Fruit fly (Drosophila melanogaster) whole organism, adult: Measurements from ENCODE around the gene RanGAP.

ENCODE experiments used
- CG11617 ChIP-seq: fragments of 200-800 bp; sonication (Bioruptor generic); optimal IDR thresholded peaks from 2 replicates; lab custom pipeline; 2017; ENCODE audit warnings: mild to moderate bottlenecking, missing biosample characterization, missing genetic modification reagents, missing genetic modification characterization
- CG12768 ChIP-seq: fragments of 200-800 bp; sonication (Bioruptor generic); optimal IDR thresholded peaks from 2 replicates; lab custom pipeline; 2017; ENCODE audit warnings: missing biosample characterization, missing genetic modification characterization, mild to moderate bottlenecking, moderate library complexity, missing genetic modification reagents
- CG14711 ChIP-seq: fragments of 200-800 bp; sonication (Bioruptor generic); optimal IDR thresholded peaks from 2 replicates; lab custom pipeline; 2018; ENCODE audit warnings: missing biosample characterization, mild to moderate bottlenecking, missing genetic modification characterization, moderate library complexity
- CG1620 ChIP-seq: fragments of 200-800 bp; sonication (Bioruptor generic); optimal IDR thresholded peaks from 2 replicates; lab custom pipeline; 2016; ENCODE audit warnings: missing biosample characterization, missing genetic modification characterization
- CG33017 ChIP-seq: fragments of 200-800 bp; sonication (Bioruptor generic); optimal IDR thresholded peaks from 2 replicates; lab custom pipeline; 2018; ENCODE audit warnings: missing biosample characterization, mild to moderate bottlenecking, missing genetic modification characterization, moderate library complexity
- CG5204 ChIP-seq: fragments of 200-800 bp; sonication (Bioruptor generic); optimal IDR thresholded peaks from 2 replicates; lab custom pipeline; 2016; ENCODE audit warnings: missing biosample characterization, missing genetic modification characterization
- CG7045 ChIP-seq: fragments of 200-800 bp; sonication (Bioruptor generic); optimal IDR thresholded peaks from 2 replicates; lab custom pipeline; 2017; ENCODE audit warnings: missing biosample characterization, mild to moderate bottlenecking, missing genetic modification characterization
- CG7101 ChIP-seq: fragments of 200-800 bp; sonication (Bioruptor generic); optimal IDR thresholded peaks from 2 replicates; lab custom pipeline; 2018; ENCODE audit warnings: missing biosample characterization, mild to moderate bottlenecking, missing genetic modification characterization, moderate library complexity
- Clk ChIP-seq: fragments of 200-800 bp; sonication (Bioruptor generic); optimal IDR thresholded peaks from 2 replicates; lab custom pipeline; 2017; ENCODE audit warnings: missing biosample characterization, missing genetic modification characterization
- Crg-1 ChIP-seq: fragments of 200-800 bp; sonication (Bioruptor generic); optimal IDR thresholded peaks from 2 replicates; lab custom pipeline; 2016; ENCODE audit warnings: missing biosample characterization, missing genetic modification characterization
- Hr96 ChIP-seq: fragments of 200-800 bp; sonication (Bioruptor generic); optimal IDR thresholded peaks from 2 replicates; lab custom pipeline; 2016; ENCODE audit warnings: missing biosample characterization, missing genetic modification characterization
- Mnt ChIP-seq: fragments of 200-800 bp; sonication (Bioruptor generic); optimal IDR thresholded peaks from 2 replicates; lab custom pipeline; 2016; ENCODE audit warnings: missing biosample characterization, mild to moderate bottlenecking, missing genetic modification characterization
- bab1 ChIP-seq: fragments of 200-800 bp; sonication (Bioruptor generic); optimal IDR thresholded peaks from 3 replicates; lab custom pipeline; 2019; ENCODE audit warnings: missing biosample characterization, mild to moderate bottlenecking, missing genetic modification characterization, moderate library complexity
- cic ChIP-seq: fragments of 200-800 bp; sonication (Bioruptor generic); optimal IDR thresholded peaks from 2 replicates; lab custom pipeline; 2017; ENCODE audit warnings: missing biosample characterization, mild to moderate bottlenecking, missing genetic modification characterization, moderate library complexity
- cnc ChIP-seq, 2 experiments: fragments of >200 bp; optimal IDR thresholded peaks; 2 replicates each; lab custom pipeline; 2017
- kay ChIP-seq: fragments of 200-800 bp; sonication (Bioruptor generic); peaks from one replicate; lab custom pipeline; 2016; ENCODE audit warnings: missing biosample characterization, missing genetic modification characterization, borderline replicate concordance
- ovo ChIP-seq: fragments of 200-800 bp; sonication (Bioruptor generic); optimal IDR thresholded peaks from 2 replicates; lab custom pipeline; 2016; ENCODE audit warnings: missing biosample characterization, missing genetic modification characterization
- pad ChIP-seq: fragments of 200-800 bp; sonication (Bioruptor generic); optimal IDR thresholded peaks from 3 replicates; lab custom pipeline; 2017; ENCODE audit warnings: missing biosample characterization, missing genetic modification characterization, mild to moderate bottlenecking, moderate library complexity, missing genetic modification reagents
- tj ChIP-seq: fragments of 200-800 bp; sonication (Bioruptor generic); optimal IDR thresholded peaks from 3 replicates; lab custom pipeline; 2017; ENCODE audit warnings: missing biosample characterization, mild to moderate bottlenecking, missing genetic modification characterization, moderate library complexity
- toe ChIP-seq: fragments of 200-800 bp; sonication (Bioruptor generic); optimal IDR thresholded peaks from 2 replicates; lab custom pipeline; 2016; ENCODE audit warnings: missing biosample characterization, missing genetic modification characterization

Gene RanGAP

dm6 chr2L:19440732-19441131 is 1.0 kb upstream of the RanGAP start:
- TF ChIP-seq Hr96 = no peak
- peak; percentile 9 for TF ChIP-seq CG7101 (tag; lab: Kevin White, UChicago)
- TF ChIP-seq CG5204 (GFP tag; lab: Kevin White, UChicago) = no peak
- TF ChIP-seq CG14711 = peak; percentile 4
- TF ChIP-seq toe (GFP tag; lab: Kevin White, UChicago) = no peak
- TF ChIP-seq pad (GFP tag; lab: Kevin White, UChicago) = peak; percentile 90
- TF ChIP-seq CG1620 (GFP tag; lab: Kevin White, UChicago) = peak; percentile 20
- TF ChIP-seq cnc (optimal IDR thresholded peaks at IDR 0.05; lab: Kevin White, UChicago) = no peak
- TF ChIP-seq bab1 (GFP tag; lab: Kevin White, UChicago) = no peak
- no peak for TF ChIP-seq CG7045 (GFP tag; lab: Kevin White, UChicago)
- peak; percentile 61 for TF ChIP-seq tj (GFP tag; lab: Kevin White, UChicago)
- TF ChIP-seq CG11617 = no peak
- TF ChIP-seq CG33017 (tag; lab: Kevin White, UChicago) = no peak
- TF ChIP-seq Mnt = no peak
- TF ChIP-seq cic = peak; percentile 37

dm6 chr2L:19441339-19441738 is 420 bp upstream of the RanGAP start:
- no peak for TF ChIP-seq Mnt
- no peak for TF ChIP-seq CG14711
- no peak for TF ChIP-seq Crg-1
- no peak for TF ChIP-seq bab1 (GFP tag; lab: Kevin White, UChicago)
- no peak for TF ChIP-seq kay (GFP tag; lab: Kevin White, UChicago)
- TF ChIP-seq CG5204 (GFP tag; lab: Kevin White, UChicago) = peak; percentile 33
- no peak for TF ChIP-seq pad (GFP tag; lab: Kevin White, UChicago)
- TF ChIP-seq CG12768 (GFP tag; lab: Kevin White, UChicago) = no peak
- TF ChIP-seq Hr96 = no peak
- no peak for TF ChIP-seq toe (GFP tag; lab: Kevin White, UChicago)
- no peak for TF ChIP-seq cnc (optimal IDR thresholded peaks at IDR 0.05; lab: Kevin White, UChicago)
- peak; percentile 77 for TF ChIP-seq tj (GFP tag; lab: Kevin White, UChicago)
- TF ChIP-seq ovo = no peak
- TF ChIP-seq CG33017 (tag; lab: Kevin White, UChicago) = no peak
- no peak for TF ChIP-seq CG7045 (GFP tag; lab: Kevin White, UChicago)

dm6 chr2L:19442627-19443026 is 868 bp downstream of the RanGAP start, which contains the start of gene CG10237:
Gene CG10237 (minus strand): TSS chr2L:19442727.
- TF ChIP-seq bab1 (GFP tag; lab: Kevin White, UChicago) (no peak), CG12768 (GFP tag; lab: Kevin White, UChicago) (peak; percentile 60)

DNA sequence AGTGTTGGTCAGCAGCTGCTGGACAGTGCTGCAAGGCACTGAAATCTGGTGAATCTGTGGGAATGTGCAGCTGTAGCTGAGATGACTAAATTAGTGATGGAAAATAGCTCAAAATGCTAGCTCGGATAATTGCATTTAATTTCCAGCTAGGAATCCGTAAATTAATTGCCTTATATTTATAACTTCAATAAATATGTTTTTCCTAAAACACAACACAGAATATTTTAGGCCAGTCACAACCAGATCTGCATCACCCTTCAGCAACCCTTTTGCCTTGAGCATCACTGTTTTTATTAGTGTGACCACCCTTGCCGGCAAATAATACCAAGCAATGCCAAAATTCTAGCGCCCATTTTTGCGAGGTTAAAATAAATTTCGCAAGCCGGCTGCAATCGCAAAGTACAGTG is 3.0 kb downstream of the RanGAP start, which contains the start of gene Hs2st:
Hs2st (minus strand) TSS at position 17 of the 407 bp plus-strand sequence.
- TF ChIP-seq Crg-1 (peak; percentile 98), CG7045 (GFP tag; lab: Kevin White, UChicago) (peak; percentile 90), tj (GFP tag; lab: Kevin White, UChicago) (peak; percentile 94), CG7101 (tag; lab: Kevin White, UChicago) (peak; percentile 92), toe (GFP tag; lab: Kevin White, UChicago) (peak; percentile 98), bab1 (GFP tag; lab: Kevin White, UChicago) (peak; percentile 91), pad (GFP tag; lab: Kevin White, UChicago) (peak; percentile 88), kay (GFP tag; lab: Kevin White, UChicago) (no peak), cnc (optimal IDR thresholded peaks at IDR 0.05; lab: Kevin White, UChicago) (no peak), Mnt (peak; percentile 91), cic (peak; percentile 79), ovo (peak; percentile 92), CG5204 (GFP tag; lab: Kevin White, UChicago) (peak; percentile 96), CG1620 (GFP tag; lab: Kevin White, UChicago) (peak; percentile 98), CG12768 (GFP tag; lab: Kevin White, UChicago) (peak; percentile 95), CG14711 (peak; percentile 96), Clk (GFP tag; lab: Kevin White, UChicago) (peak; percentile 96), CG33017 (tag; lab: Kevin White, UChicago) (peak; percentile 85), CG11617 (peak; percentile 95), Hr96 (peak; percentile 96)

dm6 chr2L:19452535-19453317 is 11.0 kb downstream of the RanGAP start:
- TF ChIP-seq CG11617 (no peak), CG5204 (GFP tag; lab: Kevin White, UChicago) (no peak), tj (GFP tag; lab: Kevin White, UChicago) (peak; percentile 52), Crg-1 (no peak), CG14711 (peak; percentile 20), cic (peak; percentile 16), Mnt (peak; percentile 67), ovo (no peak)

- no peak for TF ChIP-seq cic
- no peak for TF ChIP-seq CG11617
- TF ChIP-seq Mnt = peak; percentile 59
- peak; percentile 21 for TF ChIP-seq pad (GFP tag; lab: Kevin White, UChicago)
- no peak for TF ChIP-seq CG12768 (GFP tag; lab: Kevin White, UChicago)
- no peak for TF ChIP-seq Crg-1
- TF ChIP-seq CG5204 (GFP tag; lab: Kevin White, UChicago) = peak; percentile 26
- peak; percentile 8 for TF ChIP-seq toe (GFP tag; lab: Kevin White, UChicago)
- TF ChIP-seq Hr96 = no peak
- TF ChIP-seq Clk (GFP tag; lab: Kevin White, UChicago) = no peak
- TF ChIP-seq CG14711 = peak; percentile 11
- peak; percentile 33 for TF ChIP-seq CG7101 (tag; lab: Kevin White, UChicago)
- TF ChIP-seq CG1620 (GFP tag; lab: Kevin White, UChicago) = peak; percentile 30
- TF ChIP-seq ovo = no peak
- peak; percentile 57 for TF ChIP-seq bab1 (GFP tag; lab: Kevin White, UChicago)
- TF ChIP-seq CG7045 (GFP tag; lab: Kevin White, UChicago) = no peak
- TF ChIP-seq CG33017 (tag; lab: Kevin White, UChicago) = no peak
- no peak for TF ChIP-seq kay (GFP tag; lab: Kevin White, UChicago)
- no peak for TF ChIP-seq cnc (optimal IDR thresholded peaks at IDR 0.05; lab: Kevin White, UChicago)
- TF ChIP-seq tj (GFP tag; lab: Kevin White, UChicago) = no peak
Observed at dm6 chr2L:19453381-19453780, 11.6 kb downstream of the RanGAP start, which contains the start of gene Top2. Gene Top2 (minus strand): TSS chr2L:19453490.
